Fruit fly (Drosophila melanogaster) whole organism: ENCODE results near the gene CG17109.

Experiments
- CG8478 ChIP-seq: fragments of >200 bp; optimal IDR thresholded peaks from 2 replicates; lab custom pipeline; 2018; ENCODE audit warnings: inconsistent platforms
- Dll ChIP-seq: fragments of >200 bp; optimal IDR thresholded peaks from 2 replicates; lab custom pipeline; 2017
- EcR ChIP-seq, 2 experiments: fragments of >200 bp; optimal IDR thresholded peaks; 2 replicates each; lab custom pipeline; 2017; ENCODE audit warnings: missing biosample characterization in 2 of 2, missing genetic modification characterization in 2 of 2, missing genetic modification reagents in 2 of 2
- pan ChIP-seq: fragments of >200 bp; optimal IDR thresholded peaks from 2 replicates; lab custom pipeline; 2017
- psq ChIP-seq: fragments of >200 bp; optimal IDR thresholded peaks from 2 replicates; lab custom pipeline; 2017
- usp ChIP-seq: fragments of >200 bp; optimal IDR thresholded peaks from 2 replicates; lab custom pipeline; 2017; ENCODE audit warnings: missing biosample characterization, missing genetic modification characterization, mixed read lengths

CG17109 gene

DNA sequence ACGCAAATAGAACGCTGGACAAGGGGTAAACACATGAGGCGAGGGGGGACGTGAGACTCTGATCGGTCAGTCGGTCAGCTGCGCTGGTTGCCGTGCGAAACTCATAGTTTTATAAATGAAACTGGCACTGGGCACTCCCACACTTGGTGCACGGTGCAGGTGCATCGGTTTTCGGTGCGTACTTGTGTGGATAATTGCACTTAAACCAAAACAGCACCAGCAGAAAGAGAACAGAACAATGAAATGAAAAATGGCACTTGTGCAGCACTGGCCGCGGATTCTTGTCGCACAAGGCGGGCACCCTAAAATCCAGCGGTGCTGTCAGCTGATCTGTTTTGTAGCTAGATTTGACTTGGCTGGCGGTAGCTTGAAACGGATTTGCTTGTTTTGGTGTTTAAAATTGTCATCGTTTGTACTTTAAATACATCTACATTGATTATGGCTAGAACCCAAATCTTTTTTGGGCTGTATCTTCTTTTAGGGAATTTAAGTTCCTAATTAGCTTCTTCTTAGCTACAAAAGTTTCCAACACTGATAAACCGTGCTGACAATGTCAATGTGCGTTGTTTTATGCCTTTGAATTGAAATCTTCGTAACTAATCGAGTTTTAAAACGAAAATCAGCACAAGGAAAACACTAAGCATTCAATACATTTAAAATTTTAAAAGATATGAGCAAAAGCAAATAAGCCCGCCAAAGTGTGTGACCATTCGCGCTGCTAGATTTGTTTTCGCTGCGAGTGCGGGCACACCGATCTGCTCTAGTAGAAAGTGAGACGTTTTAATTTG is 22.4 kb downstream of the CG17109 start, which contains the start of the genes Rassf and CenB1A:
Gene Rassf, minus strand, starts transcription at position 249 of the 788 bp plus-strand sequence.
Gene CenB1A, plus strand, starts transcription at position 718 of the 788 bp plus-strand sequence.
- TF ChIP-seq CG8478 (lab: Kevin White, UChicago): no peak
- no peak for TF ChIP-seq psq (lab: Kevin White, UChicago)
- no peak for TF ChIP-seq EcR (GFP tag; optimal IDR thresholded peaks at IDR 0.05; lab: Kevin White, UChicago)
- TF ChIP-seq usp (GFP tag; lab: Kevin White, UChicago): no peak
- no peak for TF ChIP-seq Dll (lab: Kevin White, UChicago)
- no peak for TF ChIP-seq pan (lab: Kevin White, UChicago)

DNA sequence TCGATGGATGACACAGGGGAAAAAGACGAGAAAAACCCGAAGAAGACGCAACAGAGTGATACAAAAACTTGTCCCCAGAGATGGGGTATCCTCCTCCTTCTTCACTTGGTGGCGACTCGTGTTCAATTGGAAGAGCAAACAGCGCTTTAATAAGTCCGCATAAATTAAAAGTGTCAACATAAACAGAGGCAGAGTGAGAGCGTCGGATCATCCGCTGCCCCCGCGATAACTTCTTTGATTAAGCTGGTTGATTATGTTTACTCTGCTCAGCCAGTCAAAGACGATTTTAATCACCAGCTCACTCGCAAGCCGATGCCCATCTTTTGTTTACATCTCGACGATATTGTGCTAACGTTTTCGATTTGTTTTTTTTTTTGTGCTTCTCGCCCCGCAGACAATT is 24.4 kb downstream of the CG17109 start:
- TF ChIP-seq CG8478 (lab: Kevin White, UChicago): no peak
- TF ChIP-seq usp (GFP tag; lab: Kevin White, UChicago): no peak
- no peak for TF ChIP-seq EcR (GFP tag; optimal IDR thresholded peaks at IDR 0.05; lab: Kevin White, UChicago)
- TF ChIP-seq psq (lab: Kevin White, UChicago): no peak
- no peak for TF ChIP-seq pan (lab: Kevin White, UChicago)
- no peak for TF ChIP-seq Dll (lab: Kevin White, UChicago)

DNA sequence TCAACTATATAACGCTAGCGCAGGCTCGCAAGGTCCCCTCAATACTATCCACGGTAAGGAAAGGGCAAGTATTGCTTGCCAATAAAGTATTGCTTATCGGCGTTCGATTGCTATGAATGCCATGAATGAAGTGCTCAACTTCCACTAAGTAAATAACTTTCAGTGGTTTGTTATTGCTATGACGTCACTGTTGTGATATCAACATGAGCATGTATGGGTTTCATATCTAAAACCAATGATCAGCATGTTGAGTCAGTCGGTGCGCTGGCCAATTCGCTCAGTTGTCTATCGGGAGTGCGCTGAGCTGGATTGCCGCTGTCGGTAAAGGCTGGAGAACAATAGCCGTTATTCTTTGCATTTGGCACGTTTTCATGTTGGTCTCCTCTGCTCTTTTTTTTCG is 25.4 kb downstream of the CG17109 start:
- TF ChIP-seq psq (lab: Kevin White, UChicago) (no peak), CG8478 (lab: Kevin White, UChicago) (no peak), usp (GFP tag; lab: Kevin White, UChicago) (no peak), EcR (GFP tag; optimal IDR thresholded peaks at IDR 0.05; lab: Kevin White, UChicago) (no peak), pan (lab: Kevin White, UChicago) (no peak), Dll (lab: Kevin White, UChicago) (no peak)

DNA sequence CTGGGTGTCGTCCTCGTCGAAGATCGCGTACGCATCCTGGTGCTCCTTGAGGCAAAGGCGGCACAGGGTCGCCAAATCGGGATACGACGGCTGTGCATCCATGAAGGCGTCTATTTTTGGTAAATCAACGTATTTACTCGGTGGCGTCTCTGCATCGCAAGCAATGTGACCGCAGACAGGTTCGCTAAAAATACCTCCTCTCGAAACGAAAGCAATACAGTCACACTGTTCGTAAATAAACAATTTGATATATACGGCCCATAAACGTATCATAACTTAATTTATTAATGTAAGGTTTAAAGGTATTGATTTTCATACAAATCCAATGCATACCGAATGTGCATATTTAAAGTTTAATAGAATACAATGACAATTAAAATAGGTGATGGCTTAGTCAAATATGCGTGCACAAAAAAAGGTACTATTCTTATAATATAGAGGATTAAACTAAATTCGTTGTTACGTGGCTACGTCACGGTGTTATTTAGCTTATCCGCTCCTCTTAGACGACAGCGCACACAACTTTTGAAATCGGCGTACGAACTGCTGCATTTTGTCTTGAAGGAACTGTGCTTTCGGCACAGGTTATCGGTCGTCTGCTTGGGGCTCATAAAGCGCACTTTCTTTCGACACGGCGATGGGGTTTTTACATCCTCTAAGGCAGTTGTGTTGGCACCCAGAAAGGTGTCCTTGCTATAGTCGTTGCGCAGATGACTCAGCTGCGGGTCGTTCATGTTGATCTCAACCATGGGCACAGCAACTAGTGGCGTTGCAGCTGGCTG is 30.9 kb downstream of the CG17109 start, which contains the start of gene CG31365:
Gene CG31365, minus strand, starts transcription at position 182 of the 782 bp plus-strand sequence.
- TF ChIP-seq Dll (lab: Kevin White, UChicago) (no peak), CG8478 (lab: Kevin White, UChicago) (no peak), usp (GFP tag; lab: Kevin White, UChicago) (no peak), EcR (GFP tag; optimal IDR thresholded peaks at IDR 0.05; lab: Kevin White, UChicago) (no peak), psq (lab: Kevin White, UChicago) (no peak), pan (lab: Kevin White, UChicago) (no peak)

DNA sequence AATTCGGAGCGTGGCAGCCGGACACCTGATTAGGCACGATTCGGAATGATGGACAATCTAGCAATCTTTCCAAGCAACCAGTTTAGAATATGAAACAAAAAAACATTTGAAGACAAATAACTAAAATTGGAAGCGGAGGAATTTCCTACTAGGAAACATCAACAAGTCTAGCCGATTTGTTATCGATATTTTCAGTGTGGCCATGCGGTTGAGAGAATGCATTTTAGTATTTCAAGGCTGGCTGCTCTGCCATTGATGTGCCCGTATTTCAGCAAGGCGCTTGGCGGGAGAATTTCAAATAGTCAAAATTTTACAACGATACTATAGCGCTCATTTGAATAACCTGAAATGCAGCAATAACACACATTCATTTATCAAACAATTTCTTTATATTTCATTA is 32.3 kb downstream of the CG17109 start, which contains the start of gene CG31457:
Gene CG31457, minus strand, starts transcription at position 186 of the 400 bp plus-strand sequence.
- TF ChIP-seq psq (lab: Kevin White, UChicago) (no peak), usp (GFP tag; lab: Kevin White, UChicago) (no peak), pan (lab: Kevin White, UChicago) (no peak), EcR (GFP tag; optimal IDR thresholded peaks at IDR 0.05; lab: Kevin White, UChicago) (no peak), CG8478 (lab: Kevin White, UChicago) (no peak), Dll (lab: Kevin White, UChicago) (no peak)

DNA sequence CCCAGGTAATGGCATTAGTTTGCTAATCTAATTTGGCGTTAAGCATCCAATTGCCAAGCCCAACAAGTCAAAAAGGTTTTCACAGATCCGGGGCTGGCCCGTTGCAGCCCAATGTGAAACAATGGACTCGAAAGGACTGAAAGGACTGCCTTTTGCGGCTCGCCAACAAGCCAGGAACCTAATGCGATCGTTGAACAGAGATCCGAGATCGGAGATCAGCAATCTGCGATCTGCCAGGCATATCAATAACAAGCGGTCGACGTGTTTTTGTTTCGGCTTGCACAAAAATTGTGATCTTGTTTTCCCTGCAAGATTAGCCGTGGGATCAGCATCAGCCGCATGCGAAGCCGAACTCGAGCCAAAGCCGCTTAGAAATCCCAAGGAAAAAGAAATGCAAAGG is 34.1 kb downstream of the CG17109 start:
- TF ChIP-seq EcR (GFP tag; optimal IDR thresholded peaks at IDR 0.05; lab: Kevin White, UChicago) (no peak), CG8478 (lab: Kevin White, UChicago) (no peak), usp (GFP tag; lab: Kevin White, UChicago) (no peak), psq (lab: Kevin White, UChicago) (no peak), pan (lab: Kevin White, UChicago) (no peak), Dll (lab: Kevin White, UChicago) (no peak)

DNA sequence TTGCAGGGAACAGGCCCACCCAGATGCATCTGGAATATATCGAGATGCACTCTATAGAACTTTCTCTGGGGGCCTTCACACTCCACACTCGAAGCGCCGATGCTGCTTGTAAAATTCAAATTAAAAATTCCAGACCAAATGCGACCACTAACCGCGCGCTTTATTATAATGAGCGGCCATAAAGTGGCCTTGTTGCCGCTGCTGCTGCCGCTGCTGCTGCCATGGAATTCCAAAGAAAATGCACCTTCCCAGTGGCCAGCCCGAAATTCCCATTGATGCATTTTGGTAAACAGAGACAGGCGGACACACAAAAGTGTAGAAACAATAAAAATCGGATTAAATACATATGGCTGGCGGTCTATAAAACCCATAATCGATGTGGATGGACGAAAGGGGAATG is 34.7 kb downstream of the CG17109 start:
- TF ChIP-seq pan (lab: Kevin White, UChicago) (no peak), Dll (lab: Kevin White, UChicago) (no peak), usp (GFP tag; lab: Kevin White, UChicago) (no peak), psq (lab: Kevin White, UChicago) (no peak), EcR (GFP tag; optimal IDR thresholded peaks at IDR 0.05; lab: Kevin White, UChicago) (no peak), CG8478 (lab: Kevin White, UChicago) (no peak)

DNA sequence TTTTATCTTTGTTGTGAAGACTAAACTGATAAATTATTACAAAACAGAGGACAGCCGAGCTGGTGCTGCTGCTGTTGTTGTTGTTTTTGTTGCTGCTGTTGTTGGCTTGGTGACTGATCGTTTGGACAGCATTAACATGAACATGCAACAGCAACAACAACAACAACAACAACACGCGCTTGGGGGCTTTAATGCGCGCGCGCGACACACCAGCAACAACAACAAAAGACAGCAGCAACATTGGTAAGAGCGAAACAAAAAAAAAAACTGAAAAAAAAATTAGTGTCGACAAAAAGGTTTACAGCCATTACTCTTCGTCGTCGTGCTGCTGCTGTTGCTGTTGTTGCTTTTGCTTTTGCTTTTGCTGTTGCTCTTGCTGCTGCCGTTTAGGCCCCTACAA is 35.4 kb downstream of the CG17109 start:
- TF ChIP-seq Dll (lab: Kevin White, UChicago) (no peak), psq (lab: Kevin White, UChicago) (no peak), pan (lab: Kevin White, UChicago) (no peak), usp (GFP tag; lab: Kevin White, UChicago) (no peak), CG8478 (lab: Kevin White, UChicago) (no peak), EcR (GFP tag; optimal IDR thresholded peaks at IDR 0.05; lab: Kevin White, UChicago) (no peak)

DNA sequence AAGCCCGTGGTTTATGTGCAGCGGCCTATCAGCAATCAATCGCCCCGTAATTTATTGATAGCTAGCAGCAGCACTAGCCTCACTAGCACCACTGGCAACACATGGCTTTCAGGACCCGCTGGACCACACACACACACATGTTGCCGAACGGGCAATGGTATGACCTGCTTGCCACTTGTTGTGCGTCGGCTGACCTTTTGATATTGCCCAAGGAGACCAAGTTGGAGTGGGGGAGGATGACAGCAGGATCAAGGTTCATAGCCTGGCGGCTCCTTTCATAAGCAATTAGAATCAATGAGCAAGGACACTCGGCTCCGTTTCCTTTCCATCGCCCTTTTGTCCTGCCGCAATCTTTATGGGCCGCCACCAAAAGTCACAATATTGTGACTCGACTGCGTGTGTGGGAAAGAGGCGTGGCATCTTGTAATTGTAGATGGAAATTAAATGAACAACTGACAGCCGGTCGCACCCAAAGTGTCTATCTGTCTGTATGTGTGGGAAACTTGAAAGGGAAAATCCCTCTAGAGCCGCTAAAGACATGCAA is 35.9 kb downstream of the CG17109 start:
- TF ChIP-seq usp (GFP tag; lab: Kevin White, UChicago): no peak
- TF ChIP-seq EcR (GFP tag; optimal IDR thresholded peaks at IDR 0.05; lab: Kevin White, UChicago): no peak
- no peak for TF ChIP-seq psq (lab: Kevin White, UChicago)
- TF ChIP-seq Dll (lab: Kevin White, UChicago): no peak
- no peak for TF ChIP-seq pan (lab: Kevin White, UChicago)
- TF ChIP-seq CG8478 (lab: Kevin White, UChicago): no peak

DNA sequence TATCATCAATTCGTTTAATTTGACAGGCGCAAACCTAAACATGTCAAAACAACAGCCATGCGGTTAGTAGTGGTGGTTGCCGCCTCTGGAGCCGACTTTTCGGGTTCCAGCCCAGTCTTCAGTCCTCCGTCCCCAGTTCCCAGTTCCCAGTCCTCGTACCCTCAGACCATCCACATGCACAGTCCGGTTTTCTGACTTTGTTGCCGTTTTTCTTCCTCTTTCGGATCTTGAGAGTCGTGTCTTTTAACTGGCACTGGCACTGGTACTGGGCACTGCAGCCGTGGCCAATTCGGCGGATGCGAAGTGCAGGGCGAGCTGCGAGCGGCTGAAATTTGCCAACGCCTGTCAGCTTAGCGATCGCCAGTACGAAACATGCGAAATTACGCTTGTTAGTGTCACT is 36.8 kb downstream of the CG17109 start:
- TF ChIP-seq pan (lab: Kevin White, UChicago) (no peak), usp (GFP tag; lab: Kevin White, UChicago) (no peak), psq (lab: Kevin White, UChicago) (no peak), Dll (lab: Kevin White, UChicago) (no peak), EcR (GFP tag; optimal IDR thresholded peaks at IDR 0.05; lab: Kevin White, UChicago) (no peak), CG8478 (lab: Kevin White, UChicago) (no peak)
